Worm (Caenorhabditis elegans) whole organism, L3 larva: ENCODE results near the gene R10E11.9.

Experiments
- R02D3.7 ChIP-seq: fragments of 150-350 bp; optimal IDR thresholded peaks from 2 replicates; lab custom pipeline; 2014; ENCODE audit warnings: missing biosample characterization, missing genetic modification characterization
- ZK546.5 ChIP-seq: sonication (generic microtip); optimal IDR thresholded peaks from 2 replicates; lab custom pipeline; 2017; ENCODE audit warnings: missing biosample characterization, missing genetic modification characterization
- aly-2 ChIP-seq: fragments of 150-350 bp; optimal IDR thresholded peaks from 2 replicates; lab custom pipeline; 2014; ENCODE audit warnings: missing biosample characterization, missing genetic modification characterization
- ama-1 ChIP-seq: fragments of 150-350 bp; optimal IDR thresholded peaks from 2 replicates; lab custom pipeline; 2018
- ceh-16 ChIP-seq: sonication (generic microtip); optimal IDR thresholded peaks from 2 replicates; lab custom pipeline; 2017; ENCODE audit warnings: missing biosample characterization, missing genetic modification characterization
- ceh-28 ChIP-seq: fragments of 150-350 bp; optimal IDR thresholded peaks from 2 replicates; lab custom pipeline; 2014; ENCODE audit warnings: missing biosample characterization, missing genetic modification reagents, missing genetic modification characterization
- ceh-9 ChIP-seq: sonication (generic microtip); optimal IDR thresholded peaks from 2 replicates; lab custom pipeline; 2018; ENCODE audit warnings: missing biosample characterization, missing genetic modification characterization
- daf-12 ChIP-seq: fragments of 150-350 bp; optimal IDR thresholded peaks from 2 replicates; lab custom pipeline; 2014; ENCODE audit warnings: missing biosample characterization, missing genetic modification reagents, missing genetic modification characterization
- elt-1 ChIP-seq: fragments of 150-350 bp; optimal IDR thresholded peaks from 2 replicates; lab custom pipeline; 2014; ENCODE audit warnings: missing biosample characterization, missing genetic modification characterization
- elt-2 ChIP-seq: sonication (generic microtip); optimal IDR thresholded peaks from 2 replicates; lab custom pipeline; 2016; ENCODE audit warnings: missing genetic modification reagents, mild to moderate bottlenecking, missing genetic modification characterization, missing compliant biosample characterization
- eor-1 ChIP-seq, 2 experiments: fragments of 150-350 bp; optimal IDR thresholded peaks; 2 replicates each; lab custom pipeline; 2014 to 2018; ENCODE audit warnings: missing biosample characterization in 2 of 2, missing genetic modification characterization in 2 of 2
- fkh-10 ChIP-seq: sonication (generic microtip); optimal IDR thresholded peaks from 2 replicates; lab custom pipeline; 2017; ENCODE audit warnings: missing biosample characterization, missing genetic modification reagents, missing genetic modification characterization
- fkh-2 ChIP-seq: fragments of 150-350 bp; optimal IDR thresholded peaks from 2 replicates; lab custom pipeline; 2014; ENCODE audit warnings: missing biosample characterization, missing genetic modification reagents, missing genetic modification characterization
- hmg-11 ChIP-seq: sonication (generic microtip); optimal IDR thresholded peaks from 2 replicates; lab custom pipeline; 2016; ENCODE audit warnings: missing genetic modification characterization, missing compliant biosample characterization
- jun-1 ChIP-seq: fragments of 150-350 bp; optimal IDR thresholded peaks from 2 replicates; lab custom pipeline; 2014; ENCODE audit warnings: missing biosample characterization, missing genetic modification reagents, missing genetic modification characterization
- lin-15B ChIP-seq: fragments of 150-350 bp; optimal IDR thresholded peaks from 2 replicates; lab custom pipeline; 2014; ENCODE audit warnings: missing biosample characterization, missing genetic modification characterization
- lin-39 ChIP-seq: fragments of 150-350 bp; optimal IDR thresholded peaks from 2 replicates; lab custom pipeline; 2018; ENCODE audit warnings: missing biosample characterization, missing genetic modification reagents, missing genetic modification characterization
- lsy-12 ChIP-seq: sonication (generic microtip); optimal IDR thresholded peaks from 2 replicates; lab custom pipeline; 2016; ENCODE audit warnings: mild to moderate bottlenecking, missing genetic modification characterization, missing compliant biosample characterization
- mdl-1 ChIP-seq: fragments of 150-350 bp; optimal IDR thresholded peaks from 2 replicates; lab custom pipeline; 2014; ENCODE audit warnings: missing biosample characterization, missing genetic modification characterization
- mml-1 ChIP-seq: fragments of 150-350 bp; sonication (generic microtip); optimal IDR thresholded peaks from 3 replicates; lab custom pipeline; 2014; ENCODE audit warnings: missing biosample characterization, missing genetic modification characterization
- nfya-1 ChIP-seq: sonication (generic microtip); optimal IDR thresholded peaks from 2 replicates; lab custom pipeline; 2017; ENCODE audit warnings: missing genetic modification characterization, mild to moderate bottlenecking, missing compliant biosample characterization, antibody characterized with exemption, moderate library complexity; ENCODE audit not compliant: insufficient read depth
- nhr-11 ChIP-seq: fragments of 150-350 bp; optimal IDR thresholded peaks from 2 replicates; lab custom pipeline; 2014; ENCODE audit warnings: missing biosample characterization, missing genetic modification characterization
- nhr-12 ChIP-seq: fragments of 150-350 bp; optimal IDR thresholded peaks from 2 replicates; lab custom pipeline; 2014; ENCODE audit warnings: missing biosample characterization, missing genetic modification characterization
- nhr-23 ChIP-seq: fragments of 150-350 bp; optimal IDR thresholded peaks from 2 replicates; lab custom pipeline; 2014; ENCODE audit warnings: missing biosample characterization, missing genetic modification reagents, missing genetic modification characterization
- nhr-237 ChIP-seq: fragments of 150-350 bp; optimal IDR thresholded peaks from 2 replicates; lab custom pipeline; 2014; ENCODE audit warnings: missing biosample characterization, missing genetic modification characterization
- nhr-25 ChIP-seq: sonication (generic microtip); optimal IDR thresholded peaks from 2 replicates; lab custom pipeline; 2017; ENCODE audit warnings: missing biosample characterization, missing genetic modification characterization
- nhr-28 ChIP-seq: fragments of 150-350 bp; optimal IDR thresholded peaks from 2 replicates; lab custom pipeline; 2014; ENCODE audit warnings: missing biosample characterization, missing genetic modification characterization
- nhr-43 ChIP-seq: sonication (generic microtip); optimal IDR thresholded peaks from 2 replicates; lab custom pipeline; 2016; ENCODE audit warnings: mild to moderate bottlenecking, missing genetic modification characterization, missing compliant biosample characterization; ENCODE audit not compliant: poor library complexity, severe bottlenecking
- nhr-67 ChIP-seq: fragments of 150-350 bp; optimal IDR thresholded peaks from 2 replicates; lab custom pipeline; 2014; ENCODE audit warnings: missing biosample characterization, missing genetic modification characterization
- nhr-76 ChIP-seq: fragments of 150-350 bp; sonication (generic microtip); optimal IDR thresholded peaks from 5 replicates; lab custom pipeline; 2014; ENCODE audit warnings: missing biosample characterization, missing genetic modification characterization
- pha-4 ChIP-seq: fragments of 150-350 bp; optimal IDR thresholded peaks from 2 replicates; lab custom pipeline; 2014; ENCODE audit warnings: missing biosample characterization, missing genetic modification reagents, missing genetic modification characterization
- pqm-1 ChIP-seq: fragments of 150-350 bp; optimal IDR thresholded peaks from 2 replicates; lab custom pipeline; 2017; ENCODE audit warnings: missing biosample characterization, missing genetic modification characterization, inconsistent platforms
- skn-1 ChIP-seq: fragments of 150-350 bp; optimal IDR thresholded peaks from 2 replicates; lab custom pipeline; 2014; ENCODE audit warnings: missing biosample characterization, missing genetic modification characterization
- snpc-4 ChIP-seq: fragments of 150-350 bp; optimal IDR thresholded peaks from 2 replicates; lab custom pipeline; 2014; ENCODE audit warnings: missing biosample characterization, missing genetic modification characterization
- unc-39 ChIP-seq: sonication (generic microtip); optimal IDR thresholded peaks from 4 replicates; lab custom pipeline; 2017; ENCODE audit warnings: missing biosample characterization, missing genetic modification characterization
- zag-1 ChIP-seq: fragments of 150-350 bp; optimal IDR thresholded peaks from 2 replicates; lab custom pipeline; 2014; ENCODE audit warnings: missing biosample characterization, missing genetic modification characterization
- ztf-4 ChIP-seq: fragments of 150-350 bp; optimal IDR thresholded peaks from 2 replicates; lab custom pipeline; 2014; ENCODE audit warnings: missing biosample characterization, missing genetic modification characterization

R10E11.9 gene

ce11 chrIII:9757414-9757813 lies 36.0 kb downstream of the R10E11.9 start, which contains the start of gene vps-53:
Gene vps-53 (minus strand): TSS chrIII:9757514.
- TF ChIP-seq nfya-1 (tag; lab: Kevin White, UChicago): no peak
- TF ChIP-seq nhr-237 (tag; lab: Kevin White, UChicago): no peak
- TF ChIP-seq ceh-16 (tag; lab: Kevin White, UChicago): no peak
- no peak for TF ChIP-seq pha-4 (tag; lab: Kevin White, UChicago)
- no peak for TF ChIP-seq eor-1 (tag; optimal IDR thresholded peaks at IDR 0.05; lab: Kevin White, UChicago)
- TF ChIP-seq fkh-2 (tag; lab: Kevin White, UChicago): no peak
- no peak for TF ChIP-seq snpc-4 (tag; lab: Kevin White, UChicago)
- TF ChIP-seq nhr-25: no peak
- no peak for TF ChIP-seq elt-1 (tag; lab: Kevin White, UChicago)
- TF ChIP-seq unc-39 (tag; lab: Kevin White, UChicago): no peak
- no peak for TF ChIP-seq ceh-9 (tag; lab: Kevin White, UChicago)
- no peak for TF ChIP-seq nhr-67 (tag; lab: Kevin White, UChicago)
- TF ChIP-seq daf-12: no peak
- TF ChIP-seq nhr-11 (tag; lab: Kevin White, UChicago): no peak
- TF ChIP-seq, all 47 proteins: peak for 0

DNA sequence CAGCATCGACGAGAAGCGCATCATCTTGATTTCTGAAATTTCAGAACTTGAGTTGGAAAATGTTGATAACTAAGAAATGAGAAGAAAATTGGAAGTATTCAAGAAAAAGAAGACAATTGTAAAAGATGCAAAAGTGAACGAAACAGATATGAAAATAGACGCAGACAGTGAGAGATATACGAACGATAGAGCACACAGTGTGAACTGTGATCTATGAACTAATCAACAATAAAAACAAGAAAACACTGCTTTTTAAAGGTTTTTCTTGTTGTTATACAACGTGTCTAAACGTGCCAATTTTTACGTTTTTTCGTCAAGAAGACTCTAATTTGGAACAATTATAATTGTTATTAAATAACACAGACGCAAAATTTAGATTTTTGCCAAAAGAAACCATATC lies 40.6 kb downstream of the R10E11.9 start, which contains the start of gene ech-6:
Gene ech-6, minus strand, starts transcription at position 32 of the 400 bp plus-strand sequence.
- TF ChIP-seq mml-1 (tag; lab: Kevin White, UChicago) (no peak), aly-2 (tag; lab: Kevin White, UChicago) (no peak), elt-2 (tag; lab: Kevin White, UChicago) (peak; percentile 40), unc-39 (tag; lab: Kevin White, UChicago) (no peak), nfya-1 (tag; lab: Kevin White, UChicago) (peak; percentile 20), nhr-12 (tag; lab: Kevin White, UChicago) (no peak), jun-1 (tag; lab: Kevin White, UChicago) (no peak), fkh-10 (GFP tag; lab: Kevin White, UChicago) (no peak), ceh-16 (tag; lab: Kevin White, UChicago) (no peak), nhr-25 (no peak), ceh-28 (no peak), pqm-1 (tag; lab: Kevin White, UChicago) (peak; percentile 35), nhr-43 (tag; lab: Kevin White, UChicago) (peak; percentile 70), skn-1 (tag; lab: Kevin White, UChicago) (no peak), nhr-67 (tag; lab: Kevin White, UChicago) (no peak), pha-4 (tag; lab: Kevin White, UChicago) (peak; percentile 65), ceh-9 (tag; lab: Kevin White, UChicago) (no peak), ama-1 (peak; percentile 7), lsy-12 (tag; lab: Kevin White, UChicago) (peak; percentile 4), zag-1 (tag; lab: Kevin White, UChicago) (no peak), nhr-28 (tag; lab: Kevin White, UChicago) (no peak)

DNA sequence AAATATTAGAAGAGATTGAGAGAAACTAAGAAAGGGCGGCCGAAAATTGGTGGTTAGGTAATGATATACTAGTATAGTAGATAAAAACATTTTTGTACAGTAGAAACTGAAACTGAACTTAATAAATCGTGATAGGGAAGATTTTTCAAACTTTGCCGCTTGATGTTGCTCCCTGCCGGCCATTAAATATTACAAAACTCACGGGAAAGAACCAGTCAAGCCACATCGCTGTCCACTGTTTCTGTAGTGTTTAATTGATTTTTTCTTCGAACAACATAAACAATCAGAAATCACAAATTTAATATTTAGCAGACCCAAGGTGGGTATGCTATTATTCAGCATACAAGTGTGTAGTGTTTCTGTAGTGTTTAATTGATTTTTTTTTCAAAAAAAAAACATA lies 42.4 kb downstream of the R10E11.9 start, which contains the start of gene T05G5.5:
Gene T05G5.5, minus strand, starts transcription at position 359 of the 400 bp plus-strand sequence.
- TF ChIP-seq lsy-12 (tag; lab: Kevin White, UChicago): no peak
- peak; percentile 79 for TF ChIP-seq nhr-43 (tag; lab: Kevin White, UChicago)
- no peak for TF ChIP-seq ceh-9 (tag; lab: Kevin White, UChicago)
- peak; percentile 59 for TF ChIP-seq ama-1
- TF ChIP-seq elt-2 (tag; lab: Kevin White, UChicago): peak; percentile 5
- TF ChIP-seq lin-39: no peak

ce11 chrIII:9748694-9749093 lies 44.7 kb downstream of the R10E11.9 start, which contains the start of gene T05G5.4:
Gene T05G5.4 (plus strand): TSS chrIII:9748934.
- TF ChIP-seq ama-1: no peak
- TF ChIP-seq R02D3.7: no peak
- no peak for TF ChIP-seq elt-2 (tag; lab: Kevin White, UChicago)
- TF ChIP-seq hmg-11: no peak
- TF ChIP-seq nfya-1 (tag; lab: Kevin White, UChicago): no peak
- TF ChIP-seq nhr-28 (tag; lab: Kevin White, UChicago): no peak
- TF ChIP-seq nhr-76 (tag; lab: Kevin White, UChicago): no peak
- no peak for TF ChIP-seq elt-1 (tag; lab: Kevin White, UChicago)
- no peak for TF ChIP-seq fkh-10 (GFP tag; lab: Kevin White, UChicago)

- TF ChIP-seq ZK546.5: no peak
- TF ChIP-seq nhr-25: peak; percentile 40
- peak; percentile 65 for TF ChIP-seq lin-15B (tag; lab: Kevin White, UChicago)
- no peak for TF ChIP-seq nhr-67 (tag; lab: Kevin White, UChicago)
- TF ChIP-seq ztf-4 (tag; lab: Kevin White, UChicago): no peak
- TF ChIP-seq nhr-23 (tag; lab: Kevin White, UChicago): peak; percentile 2
- TF ChIP-seq nfya-1 (tag; lab: Kevin White, UChicago): peak; percentile 73
- peak; percentile 69 for TF ChIP-seq pha-4 (tag; lab: Kevin White, UChicago)
- no peak for TF ChIP-seq mdl-1
- TF ChIP-seq, all 47 proteins: peak for 5
These were observed 46.3 kb downstream of the R10E11.9 start, which contains the start of the genes iff-1 and cdk-1 for ce11 chrIII:9747133-9747532. Gene iff-1 (minus strand): TSS chrIII:9747193. Gene cdk-1 (plus strand): TSS chrIII:9747472.
